Fruit fly (Drosophila melanogaster): ENCODE measurements around the gene swm.

Gene swm

dm6 chr2L:19546869-19547710 is 54.0 kb downstream of the swm start, which contains the start of gene CG10337 (continued):
- TF ChIP-seq ERR (GFP tag; optimal IDR thresholded peaks at IDR 0.05) (no peak), Xbp1 (GFP tag; optimal IDR thresholded peaks at IDR 0.05) (peak; percentile 24), sug (tag; optimal IDR thresholded peaks at IDR 0.05) (peak; percentile 79), dimm (GFP tag; IDR thresholded peaks at IDR 0.05) (no peak), btn (GFP tag; optimal IDR thresholded peaks at IDR 0.05) (peak; percentile 2), fu2 (GFP tag; optimal IDR thresholded peaks at IDR 0.05) (no peak), ems (GFP tag; optimal IDR thresholded peaks at IDR 0.05) (no peak), h (optimal IDR thresholded peaks at IDR 0.05) (no peak), seq (GFP tag; IDR thresholded peaks at IDR 0.05) (no peak), Jarid2 (GFP tag; optimal IDR thresholded peaks at IDR 0.05) (peak; percentile 8), Asciz (GFP tag; optimal IDR thresholded peaks at IDR 0.05) (peak; percentile 36), CG33557 (GFP tag; optimal IDR thresholded peaks at IDR 0.05) (no peak), CG5953 (GFP tag; IDR thresholded peaks at IDR 0.05) (no peak), tin (GFP tag; optimal IDR thresholded peaks at IDR 0.05) (no peak), CG16863 (GFP tag; optimal IDR thresholded peaks at IDR 0.05) (no peak), NC2β (GFP tag; optimal IDR thresholded peaks at IDR 0.05) (no peak), dati (GFP tag; IDR thresholded peaks at IDR 0.05) (no peak), lbe (GFP tag; optimal IDR thresholded peaks at IDR 0.05) (no peak), pho (GFP tag; optimal IDR thresholded peaks at IDR 0.05) (no peak), CG6654 (GFP tag; optimal IDR thresholded peaks at IDR 0.05) (no peak), pzg (GFP tag; optimal IDR thresholded peaks at IDR 0.05) (no peak), hbn (GFP tag; IDR thresholded peaks at IDR 0.05; ENCODE audit: partially characterized antibody) (no peak), Lim3 (GFP tag; IDR thresholded peaks at IDR 0.05) (no peak), CG3995 (GFP tag; optimal IDR thresholded peaks at IDR 0.05) (peak; percentile 83), dm (GFP tag; optimal IDR thresholded peaks at IDR 0.05) (peak; percentile 12), bcd (GFP tag; optimal IDR thresholded peaks at IDR 0.05) (peak; percentile 36), fd64A (GFP tag; optimal IDR thresholded peaks at IDR 0.05) (peak; percentile 23), CG16779 (GFP tag; IDR thresholded peaks at IDR 0.05) (no peak), CG17328 (GFP tag; IDR thresholded peaks at IDR 0.05) (peak; percentile 50), CG17802 (tag; optimal IDR thresholded peaks at IDR 0.05) (no peak), CG9797 (GFP tag; optimal IDR thresholded peaks at IDR 0.05) (no peak), CG11085 (GFP tag; IDR thresholded peaks at IDR 0.05) (0 out of 2 replicates have a peak, but pooled peaks have one; percentile 26), Lhr (GFP tag; optimal IDR thresholded peaks at IDR 0.05) (no peak), caup (GFP tag; optimal IDR thresholded peaks at IDR 0.05; ENCODE audit: severe bottlenecking) (peak; percentile 53), bbx (GFP tag; IDR thresholded peaks at IDR 0.05; ENCODE audit: partially characterized antibody) (no peak), dmrt99B (tag; optimal IDR thresholded peaks at IDR 0.05) (peak; percentile 33), pum (GFP tag; optimal IDR thresholded peaks at IDR 0.05) (no peak), CG3065 (GFP tag; optimal IDR thresholded peaks at IDR 0.05) (no peak), Tbp (GFP tag; optimal IDR thresholded peaks at IDR 0.05) (no peak), CG4617 (GFP tag; optimal IDR thresholded peaks at IDR 0.05; ENCODE audit: borderline replicate concordance) (peak; percentile 35), CG3838 (GFP tag; optimal IDR thresholded peaks at IDR 0.05) (no peak), CG1603 (tag; optimal IDR thresholded peaks at IDR 0.05) (peak; percentile 32), CG17912 (GFP tag; optimal IDR thresholded peaks at IDR 0.05) (no peak), CG6813 (GFP tag; optimal IDR thresholded peaks at IDR 0.05) (peak; percentile 42), slp2 (GFP tag; optimal IDR thresholded peaks at IDR 0.05) (no peak), Xrp1 (GFP tag; IDR thresholded peaks at IDR 0.05) (peak; percentile 38), croc (GFP tag; conservative IDR thresholded peaks at IDR 0.05) (no peak), CG30403 (GFP tag; optimal IDR thresholded peaks at IDR 0.05) (peak; percentile 47), Pdp1 (GFP tag; optimal IDR thresholded peaks at IDR 0.05) (peak; percentile 18 to 60), CG7372 (GFP tag; IDR thresholded peaks at IDR 0.05) (no peak)

Measured in whole organism, embryonic.